Fruit fly (Drosophila melanogaster): Measurements from ENCODE around the gene CG3609.

- no peak for TF ChIP-seq jim (GFP tag; optimal IDR thresholded peaks at IDR 0.05)
- TF ChIP-seq psq (GFP tag; optimal IDR thresholded peaks at IDR 0.05) = no peak
- TF ChIP-seq lola (GFP tag; optimal IDR thresholded peaks at IDR 0.05) = no peak
- TF ChIP-seq CG32264 (GFP tag; optimal IDR thresholded peaks at IDR 0.05) = no peak
Observed at dm6 chr2L:2390589-2390988, 16.2 kb upstream of the CG3609 start, which contains the start of gene CG43750.
